Worm (Caenorhabditis elegans): Measurements from ENCODE around the gene cyp-35C1.

ce11 chrV:13887358-13887757 lies 10.9 kb downstream of the cyp-35C1 start, which contains the start of gene srsx-19:
- no peak for TF ChIP-seq unc-39 (tag; optimal IDR thresholded peaks at IDR 0.05)
- no peak for TF ChIP-seq nhr-76 (tag; optimal IDR thresholded peaks at IDR 0.05)
- TF ChIP-seq elt-3 (tag; optimal IDR thresholded peaks at IDR 0.05): no peak
- no peak for TF ChIP-seq lin-32 (GFP tag; optimal IDR thresholded peaks at IDR 0.05)
- no peak for TF ChIP-seq nhr-28 (tag; optimal IDR thresholded peaks at IDR 0.05)
- TF ChIP-seq ceh-83 (GFP tag; optimal IDR thresholded peaks at IDR 0.05): no peak
- TF ChIP-seq lin-13 (tag; optimal IDR thresholded peaks at IDR 0.05): no peak
- TF ChIP-seq drap-1 (GFP tag; optimal IDR thresholded peaks at IDR 0.05): no peak

Data from whole organism, mixed stage, embryonic.